Worm (Caenorhabditis elegans): ENCODE data around the gene F55C9.14.

The F55C9.14 gene

DNA sequence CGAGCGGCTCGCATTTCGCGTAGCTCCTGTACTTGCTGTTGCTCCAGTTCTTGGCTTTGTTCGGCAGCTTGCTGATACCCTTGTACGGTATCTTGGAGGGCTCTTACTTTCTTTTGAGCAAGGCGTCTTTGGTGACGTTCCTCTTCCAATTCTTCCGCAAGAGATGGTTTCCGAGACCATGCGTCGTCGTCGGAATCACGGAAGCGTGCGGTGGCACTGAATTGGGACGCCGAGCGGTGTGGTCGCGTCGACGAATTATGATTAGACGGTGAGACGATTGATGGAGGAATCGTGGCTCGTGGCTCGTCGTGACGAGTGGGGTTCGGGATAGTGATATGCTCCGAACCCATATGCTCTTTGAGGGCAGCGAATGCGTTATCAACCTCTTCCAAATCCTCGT, 23.0 kb upstream of the F55C9.14 start:
- TF ChIP-seq mbf-1 (tag; optimal IDR thresholded peaks at IDR 0.05) (no peak), unc-55 (GFP tag; optimal IDR thresholded peaks at IDR 0.05) (no peak), unc-62 (GFP tag; optimal IDR thresholded peaks at IDR 0.05) (no peak), Y55F3AM.14 (GFP tag; optimal IDR thresholded peaks at IDR 0.05) (no peak), lin-39 (tag; optimal IDR thresholded peaks at IDR 0.05) (no peak)

DNA sequence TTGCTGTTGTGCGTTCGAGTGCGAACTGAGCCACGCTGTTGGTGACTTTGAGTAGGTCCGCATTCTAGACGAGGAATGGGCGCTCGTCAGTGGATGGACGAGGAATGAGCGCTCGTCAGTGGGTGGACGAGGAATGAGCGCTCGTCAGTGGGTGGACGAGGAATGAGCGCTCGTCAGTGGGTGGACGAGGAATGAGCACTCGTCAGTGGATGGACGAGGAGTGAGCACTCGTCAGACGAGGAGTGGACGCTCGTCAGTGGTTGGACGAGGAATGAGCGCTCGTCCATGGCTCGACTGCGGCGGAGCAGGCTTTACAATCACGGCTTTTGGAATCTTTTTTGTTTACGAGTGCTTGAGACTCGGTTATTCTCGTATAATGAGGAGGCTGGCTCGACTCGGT, 20.9 kb upstream of the F55C9.14 start:
- TF ChIP-seq sma-9 (GFP tag; optimal IDR thresholded peaks at IDR 0.05) (no peak), sma-9 (tag; optimal IDR thresholded peaks at IDR 0.05) (no peak), nhr-25 (tag; optimal IDR thresholded peaks at IDR 0.05) (no peak), lin-11 (tag; optimal IDR thresholded peaks at IDR 0.05) (no peak), blmp-1 (tag; optimal IDR thresholded peaks at IDR 0.05; ENCODE audit: insufficient read depth) (no peak), peb-1 (tag; optimal IDR thresholded peaks at IDR 0.05) (no peak), fos-1 (tag; optimal IDR thresholded peaks at IDR 0.05) (no peak), alr-1 (tag; optimal IDR thresholded peaks at IDR 0.05) (no peak), lin-13 (GFP tag; optimal IDR thresholded peaks at IDR 0.05) (no peak), R02D3.7 (tag; optimal IDR thresholded peaks at IDR 0.05) (no peak), egl-27 (tag; optimal IDR thresholded peaks at IDR 0.05) (no peak), ztf-11 (tag; optimal IDR thresholded peaks at IDR 0.05) (no peak), gmeb-1 (tag; optimal IDR thresholded peaks at IDR 0.05) (no peak), elt-1 (tag; optimal IDR thresholded peaks at IDR 0.05) (no peak), crh-2 (tag; optimal IDR thresholded peaks at IDR 0.05) (no peak), ceh-16 (tag; optimal IDR thresholded peaks at IDR 0.05) (no peak), nhr-23 (tag; optimal IDR thresholded peaks at IDR 0.05) (no peak), C34F6.9 (tag; optimal IDR thresholded peaks at IDR 0.05) (no peak), zag-1 (tag; optimal IDR thresholded peaks at IDR 0.05) (no peak), Y55F3AM.14 (GFP tag; optimal IDR thresholded peaks at IDR 0.05) (no peak), unc-55 (GFP tag; optimal IDR thresholded peaks at IDR 0.05) (no peak)

DNA sequence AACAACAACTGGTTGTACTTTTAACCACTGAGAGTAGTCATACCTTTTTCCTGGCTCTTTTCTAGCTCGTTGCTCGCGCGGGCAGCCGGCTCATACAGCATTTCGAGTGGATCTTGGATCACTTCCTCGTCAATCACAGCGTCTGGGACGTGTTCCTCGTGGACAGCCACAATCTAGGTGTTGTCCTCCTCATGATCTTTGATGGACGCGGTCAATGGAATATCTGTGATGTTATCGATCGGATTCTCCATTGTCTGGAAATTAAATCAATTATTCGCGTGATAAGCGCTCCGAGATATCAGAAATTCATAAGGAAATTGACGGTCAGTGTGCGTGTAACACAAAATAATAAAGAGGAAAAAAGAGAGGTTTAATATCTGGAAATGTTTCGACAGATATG, 19.5 kb upstream of the F55C9.14 start, which contains the start of gene F21D9.8:
Gene F21D9.8 (minus strand): TSS at position 101 of the 400 bp plus-strand sequence.
- TF ChIP-seq skn-1 (tag; optimal IDR thresholded peaks at IDR 0.05) (no peak), ztf-4 (tag; optimal IDR thresholded peaks at IDR 0.05) (no peak), elt-1 (tag; optimal IDR thresholded peaks at IDR 0.05) (no peak), aly-2 (tag; optimal IDR thresholded peaks at IDR 0.05) (no peak), nhr-21 (tag; optimal IDR thresholded peaks at IDR 0.05) (no peak)

DNA sequence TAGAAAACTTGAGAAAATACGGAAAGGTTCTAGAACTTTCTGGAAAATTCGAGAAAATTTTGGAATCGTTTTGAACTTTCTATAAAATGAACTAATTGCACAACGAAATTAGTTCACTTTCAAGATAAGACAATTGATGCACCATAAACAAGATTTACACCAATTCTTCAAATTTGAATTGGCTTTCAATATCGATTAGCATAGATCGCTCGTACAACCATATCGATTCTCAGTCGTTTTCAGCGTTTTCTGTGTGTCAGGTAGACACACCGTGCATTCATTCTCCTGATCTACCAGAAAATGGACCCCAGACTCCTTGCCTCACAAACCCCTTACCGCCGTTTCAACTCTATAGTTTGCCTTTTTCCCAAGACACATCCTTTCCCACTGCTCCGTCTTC, 17.0 kb upstream of the F55C9.14 start, which contains the start of gene fbxb-117:
Gene fbxb-117 (plus strand): TSS at position 301 of the 400 bp plus-strand sequence.
- TF ChIP-seq zag-1 (tag; optimal IDR thresholded peaks at IDR 0.05) (no peak), nhr-11 (tag; optimal IDR thresholded peaks at IDR 0.05) (no peak), ZK546.5 (tag; optimal IDR thresholded peaks at IDR 0.05) (no peak), unc-55 (GFP tag; optimal IDR thresholded peaks at IDR 0.05) (no peak), sem-4 (tag; optimal IDR thresholded peaks at IDR 0.05) (no peak), C34F6.9 (tag; optimal IDR thresholded peaks at IDR 0.05) (no peak), skn-1 (tag; optimal IDR thresholded peaks at IDR 0.05) (no peak), lin-11 (tag; optimal IDR thresholded peaks at IDR 0.05) (no peak), fos-1 (tag; optimal IDR thresholded peaks at IDR 0.05) (no peak), ztf-4 (tag; optimal IDR thresholded peaks at IDR 0.05) (no peak), sma-3 (GFP tag; optimal IDR thresholded peaks at IDR 0.05) (no peak), crh-2 (tag; optimal IDR thresholded peaks at IDR 0.05) (no peak), blmp-1 (tag; optimal IDR thresholded peaks at IDR 0.05; ENCODE audit: insufficient read depth) (no peak), elt-3 (tag; optimal IDR thresholded peaks at IDR 0.05) (no peak), sma-9 (GFP tag; optimal IDR thresholded peaks at IDR 0.05) (no peak), sma-9 (tag; optimal IDR thresholded peaks at IDR 0.05) (no peak), ceh-82 (tag; optimal IDR thresholded peaks at IDR 0.05) (no peak), nhr-129 (tag; optimal IDR thresholded peaks at IDR 0.05) (no peak), aly-2 (tag; optimal IDR thresholded peaks at IDR 0.05) (no peak)

DNA sequence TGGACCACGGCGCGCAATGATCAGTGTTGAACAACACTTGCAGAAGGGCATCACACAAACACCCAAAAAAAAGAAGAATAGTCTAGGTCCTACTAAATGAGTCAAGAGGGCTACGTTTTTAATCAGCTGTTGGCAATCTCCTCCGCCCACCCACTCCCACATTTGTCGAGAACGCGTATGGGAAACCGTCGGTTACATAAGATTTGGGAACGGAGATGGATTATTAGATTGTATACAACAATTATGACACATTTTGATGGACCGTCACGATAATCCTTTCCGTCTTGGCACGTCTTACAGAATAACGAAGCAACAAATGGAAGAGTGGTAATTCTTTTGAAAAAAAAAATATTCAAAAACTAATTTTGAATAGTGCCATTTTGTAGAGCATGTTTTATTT, 13.4 kb upstream of the F55C9.14 start:
- TF ChIP-seq elt-1 (tag; optimal IDR thresholded peaks at IDR 0.05) (no peak), C34F6.9 (tag; optimal IDR thresholded peaks at IDR 0.05) (no peak), Y55F3AM.14 (GFP tag; optimal IDR thresholded peaks at IDR 0.05) (no peak), peb-1 (tag; optimal IDR thresholded peaks at IDR 0.05) (no peak), crh-2 (tag; optimal IDR thresholded peaks at IDR 0.05) (no peak), F13H6.1 (tag; optimal IDR thresholded peaks at IDR 0.05) (no peak), ZK546.5 (tag; optimal IDR thresholded peaks at IDR 0.05) (no peak)

All from whole organism, L2 larva.